Worm (Caenorhabditis elegans) whole organism, late embryonic: ENCODE results near the gene rps-21.

Source experiments
- C38D4.7 ChIP-seq: fragments of 200-800 bp; sonication (Bioruptor generic); optimal IDR thresholded peaks from 2 replicates; lab custom pipeline; 2018; ENCODE audit warnings: mild to moderate bottlenecking, missing genetic modification characterization, moderate library complexity, missing compliant biosample characterization
- F13H6.1 ChIP-seq: sonication (generic microtip); optimal IDR thresholded peaks from 2 replicates; lab custom pipeline; 2016; ENCODE audit warnings: missing genetic modification characterization, missing compliant biosample characterization
- K02D7.2 ChIP-seq: sonication (generic microtip); optimal IDR thresholded peaks from 2 replicates; lab custom pipeline; 2017; ENCODE audit warnings: mild to moderate bottlenecking, missing genetic modification characterization, missing compliant biosample characterization
- T23F11.4 ChIP-seq: fragments of 200-800 bp; sonication (Bioruptor generic); optimal IDR thresholded peaks from 2 replicates; lab custom pipeline; 2018; ENCODE audit warnings: mild to moderate bottlenecking, missing genetic modification characterization, missing compliant biosample characterization
- Y22D7AL.16 ChIP-seq: sonication (generic microtip); optimal IDR thresholded peaks from 2 replicates; lab custom pipeline; 2016; ENCODE audit warnings: missing genetic modification characterization, missing compliant biosample characterization
- ahr-1 ChIP-seq: sonication (generic microtip); optimal IDR thresholded peaks from 2 replicates; lab custom pipeline; 2016; ENCODE audit warnings: missing genetic modification characterization, missing compliant biosample characterization
- ceh-14 ChIP-seq: sonication (generic microtip); optimal IDR thresholded peaks from 2 replicates; lab custom pipeline; 2016; ENCODE audit warnings: missing genotype, missing genetic modification characterization, missing compliant biosample characterization
- ceh-18 ChIP-seq: sonication (generic microtip); optimal IDR thresholded peaks from 2 replicates; lab custom pipeline; 2016; ENCODE audit warnings: missing genetic modification characterization, missing compliant biosample characterization
- ceh-19 ChIP-seq: fragments of 200-800 bp; sonication (Bioruptor generic); optimal IDR thresholded peaks from 2 replicates; lab custom pipeline; 2018; ENCODE audit warnings: mild to moderate bottlenecking, missing genetic modification characterization, missing compliant biosample characterization
- ceh-2 ChIP-seq: sonication (generic microtip); optimal IDR thresholded peaks from 2 replicates; lab custom pipeline; 2016; ENCODE audit warnings: missing genotype, missing genetic modification characterization, missing compliant biosample characterization
- ceh-24 ChIP-seq: sonication (generic microtip); optimal IDR thresholded peaks from 2 replicates; lab custom pipeline; 2016; ENCODE audit warnings: mild to moderate bottlenecking, missing genetic modification characterization, missing compliant biosample characterization
- ceh-30 ChIP-seq: fragments of 150-350 bp; optimal IDR thresholded peaks from 2 replicates; lab custom pipeline; 2014; ENCODE audit warnings: missing biosample characterization, missing genetic modification characterization
- ceh-31 ChIP-seq: sonication (generic microtip); optimal IDR thresholded peaks from 2 replicates; lab custom pipeline; 2016; ENCODE audit warnings: missing genetic modification characterization, missing compliant biosample characterization
- ceh-34 ChIP-seq: sonication (generic microtip); optimal IDR thresholded peaks from 2 replicates; lab custom pipeline; 2016; ENCODE audit warnings: mild to moderate bottlenecking, missing genetic modification characterization, missing compliant biosample characterization
- ceh-48 ChIP-seq: sonication (generic microtip); optimal IDR thresholded peaks from 2 replicates; lab custom pipeline; 2016; ENCODE audit warnings: missing genetic modification characterization, inconsistent platforms, missing compliant biosample characterization
- ceh-6 ChIP-seq: fragments of 200-800 bp; sonication (Bioruptor generic); optimal IDR thresholded peaks from 2 replicates; lab custom pipeline; 2018; ENCODE audit warnings: mild to moderate bottlenecking, missing genetic modification characterization, missing compliant biosample characterization
- ceh-9 ChIP-seq: sonication (generic microtip); optimal IDR thresholded peaks from 2 replicates; lab custom pipeline; 2016; ENCODE audit warnings: mild to moderate bottlenecking, missing genetic modification characterization, inconsistent platforms, missing compliant biosample characterization
- elt-2 ChIP-seq: sonication (generic microtip); optimal IDR thresholded peaks from 2 replicates; lab custom pipeline; 2016; ENCODE audit warnings: missing genetic modification reagents, missing genetic modification characterization, missing compliant biosample characterization
- fax-1 ChIP-seq: sonication (generic microtip); optimal IDR thresholded peaks from 2 replicates; lab custom pipeline; 2016; ENCODE audit warnings: missing genotype, missing genetic modification characterization, missing compliant biosample characterization
- gmeb-2 ChIP-seq: sonication (generic microtip); optimal IDR thresholded peaks from 2 replicates; lab custom pipeline; 2016; ENCODE audit warnings: missing genetic modification characterization, inconsistent platforms, missing compliant biosample characterization
- hlh-13 ChIP-seq: fragments of 200-800 bp; sonication (Bioruptor generic); optimal IDR thresholded peaks from 2 replicates; lab custom pipeline; 2018; ENCODE audit warnings: mild to moderate bottlenecking, missing genetic modification characterization, missing compliant biosample characterization
- hlh-15 ChIP-seq: sonication (generic microtip); optimal IDR thresholded peaks from 2 replicates; lab custom pipeline; 2016; ENCODE audit warnings: missing genetic modification characterization, missing compliant biosample characterization
- hlh-6 ChIP-seq: sonication (generic microtip); optimal IDR thresholded peaks from 2 replicates; lab custom pipeline; 2016; ENCODE audit warnings: missing genotype, missing genetic modification characterization, missing compliant biosample characterization
- lim-6 ChIP-seq: sonication (generic microtip); optimal IDR thresholded peaks from 2 replicates; lab custom pipeline; 2016; ENCODE audit warnings: missing genetic modification characterization, missing compliant biosample characterization
- mec-3 ChIP-seq: sonication (generic microtip); optimal IDR thresholded peaks from 2 replicates; lab custom pipeline; 2016; ENCODE audit warnings: borderline replicate concordance, missing genetic modification characterization, missing compliant biosample characterization
- nfya-1 ChIP-seq: sonication (generic microtip); optimal IDR thresholded peaks from 2 replicates; lab custom pipeline; 2017; ENCODE audit warnings: missing genetic modification characterization, mild to moderate bottlenecking, missing compliant biosample characterization, antibody characterized with exemption, moderate library complexity
- nhr-11 ChIP-seq: fragments of 150-350 bp; optimal IDR thresholded peaks from 2 replicates; lab custom pipeline; 2014; ENCODE audit warnings: missing biosample characterization, missing genetic modification characterization
- nhr-232 ChIP-seq: sonication (generic microtip); optimal IDR thresholded peaks from 2 replicates; lab custom pipeline; 2016; ENCODE audit warnings: missing genetic modification characterization, missing compliant biosample characterization
- npax-4 ChIP-seq: sonication (generic microtip); optimal IDR thresholded peaks from 2 replicates; lab custom pipeline; 2016; ENCODE audit warnings: missing genetic modification characterization, missing compliant biosample characterization
- odd-2 ChIP-seq: sonication (generic microtip); optimal IDR thresholded peaks from 2 replicates; lab custom pipeline; 2017; ENCODE audit warnings: antibody characterized with exemption, mild to moderate bottlenecking, missing genetic modification characterization, missing compliant biosample characterization
- pag-3 ChIP-seq: sonication (generic microtip); optimal IDR thresholded peaks from 2 replicates; lab custom pipeline; 2016; ENCODE audit warnings: missing compliant biosample characterization, missing genetic modification characterization, borderline replicate concordance
- pha-2 ChIP-seq: sonication (generic microtip); optimal IDR thresholded peaks from 2 replicates; lab custom pipeline; 2017; ENCODE audit warnings: mild to moderate bottlenecking, missing genetic modification characterization, missing compliant biosample characterization
- pha-4 ChIP-seq: fragments of 150-350 bp; optimal IDR thresholded peaks from 2 replicates; lab custom pipeline; 2018; ENCODE audit warnings: missing biosample characterization, missing genetic modification reagents, missing genetic modification characterization
- pros-1 ChIP-seq: fragments of 150-350 bp; optimal IDR thresholded peaks from 2 replicates; lab custom pipeline; 2014; ENCODE audit warnings: missing biosample characterization, missing genetic modification reagents, missing genetic modification characterization
- ref-2 ChIP-seq: sonication (generic microtip); optimal IDR thresholded peaks from 2 replicates; lab custom pipeline; 2016; ENCODE audit warnings: missing genetic modification characterization, missing compliant biosample characterization
- rnt-1 ChIP-seq: sonication (generic microtip); optimal IDR thresholded peaks from 2 replicates; lab custom pipeline; 2016; ENCODE audit warnings: missing genetic modification characterization, missing compliant biosample characterization
- sdc-2 ChIP-seq: sonication (generic microtip); optimal IDR thresholded peaks from 2 replicates; lab custom pipeline; 2016; ENCODE audit warnings: missing genotype, missing genetic modification characterization, missing compliant biosample characterization
- sox-2 ChIP-seq: fragments of 200-800 bp; sonication (Bioruptor generic); IDR thresholded peaks from 2 replicates; pipeline ENCODE4 v1.3.6; 2022; ENCODE audit warnings: missing genetic modification reagents, missing genetic modification characterization, missing compliant biosample characterization
- sox-4 ChIP-seq: sonication (generic microtip); optimal IDR thresholded peaks from 2 replicates; lab custom pipeline; 2017; ENCODE audit warnings: mild to moderate bottlenecking, missing genetic modification characterization, inconsistent platforms, missing compliant biosample characterization
- tbx-2 ChIP-seq: sonication (generic microtip); optimal IDR thresholded peaks from 2 replicates; lab custom pipeline; 2016; ENCODE audit warnings: missing genetic modification characterization, missing compliant biosample characterization
- tbx-7 ChIP-seq: sonication (generic microtip); optimal IDR thresholded peaks from 2 replicates; lab custom pipeline; 2016; ENCODE audit warnings: missing genotype, missing genetic modification characterization, missing compliant biosample characterization
- unc-3 ChIP-seq, 2 experiments: fragments of 200-800 bp in 1 of 2; sonication (Bioruptor generic) in 1 of 2; sonication (generic microtip) in 1 of 2; conservative IDR thresholded peaks in 1 of 2; optimal IDR thresholded peaks in 1 of 2; 2 replicates each; pipeline versions ENCODE4 v1.3.6 to Lab custom; 2016 to 2022; ENCODE audit warnings: missing compliant biosample characterization in 2 of 2, missing genetic modification characterization in 2 of 2, missing genetic modification reagents in 1 of 2
- unc-42 ChIP-seq: sonication (generic microtip); optimal IDR thresholded peaks from 2 replicates; lab custom pipeline; 2016; ENCODE audit warnings: missing genotype, missing genetic modification characterization, missing compliant biosample characterization
- unc-55 ChIP-seq: sonication (generic microtip); optimal IDR thresholded peaks from 2 replicates; lab custom pipeline; 2017; ENCODE audit warnings: missing biosample characterization, missing genetic modification reagents, missing genetic modification characterization
- unc-86 ChIP-seq: sonication (generic microtip); optimal IDR thresholded peaks from 2 replicates; lab custom pipeline; 2016; ENCODE audit warnings: missing genetic modification characterization, missing compliant biosample characterization
- zip-5 ChIP-seq: sonication (generic microtip); optimal IDR thresholded peaks from 2 replicates; lab custom pipeline; 2016; ENCODE audit warnings: missing genetic modification characterization, missing compliant biosample characterization
- ztf-16 ChIP-seq: sonication (generic microtip); optimal IDR thresholded peaks from 2 replicates; lab custom pipeline; 2017; ENCODE audit warnings: missing genetic modification characterization, missing compliant biosample characterization

rps-21 gene

ce11 chrIII:7189581-7190128, at the start of gene rps-21:
rps-21 (minus strand) TSS chrIII:7189631.
- TF ChIP-seq mec-3 (tag; lab: Kevin White, UChicago) (no peak), ahr-1 (tag; lab: Kevin White, UChicago) (no peak), gmeb-2 (no peak), T23F11.4 (GFP tag; lab: Kevin White, UChicago) (no peak), elt-2 (tag; lab: Kevin White, UChicago) (peak; percentile 21), unc-3 (GFP tag; conservative IDR thresholded peaks at IDR 0.05; lab: Robert Waterston, UW) (no peak), unc-3 (tag; optimal IDR thresholded peaks at IDR 0.05; lab: Kevin White, UChicago) (no peak), sox-2 (GFP tag; lab: Robert Waterston, UW) (no peak), K02D7.2 (tag; lab: Kevin White, UChicago) (no peak), tbx-7 (tag; lab: Kevin White, UChicago) (no peak), ceh-6 (GFP tag; lab: Kevin White, UChicago) (no peak), nhr-232 (tag; lab: Kevin White, UChicago) (no peak), pha-2 (peak; percentile 20), nhr-11 (tag; lab: Kevin White, UChicago) (no peak), fax-1 (tag; lab: Kevin White, UChicago) (no peak), odd-2 (tag; lab: Kevin White, UChicago) (no peak), ceh-18 (tag; lab: Kevin White, UChicago) (peak; percentile 45), ceh-9 (no peak), hlh-6 (no peak), ceh-31 (tag; lab: Kevin White, UChicago) (peak; percentile 71), ref-2 (tag; lab: Kevin White, UChicago) (peak; percentile 11), unc-42 (tag; lab: Kevin White, UChicago) (peak; percentile 88), C38D4.7 (GFP tag; lab: Kevin White, UChicago) (no peak), F13H6.1 (tag; lab: Kevin White, UChicago) (no peak), nfya-1 (tag; lab: Kevin White, UChicago) (peak; percentile 81), ceh-2 (no peak), unc-55 (peak; percentile 32), ceh-24 (no peak), ceh-34 (tag; lab: Kevin White, UChicago) (peak; percentile 47), ceh-48 (peak; percentile 19), hlh-13 (GFP tag; lab: Kevin White, UChicago) (no peak), ztf-16 (tag; lab: Kevin White, UChicago) (no peak), ceh-14 (peak; percentile 6), ceh-19 (no peak), rnt-1 (tag; lab: Kevin White, UChicago) (peak; percentile 19), pros-1 (no peak), sdc-2 (tag; lab: Kevin White, UChicago) (no peak), pag-3 (tag; lab: Kevin White, UChicago) (no peak), unc-86 (tag; lab: Kevin White, UChicago) (peak; percentile 22), tbx-2 (peak; percentile 69)

- TF ChIP-seq sox-4 (no peak), tbx-7 (tag; lab: Kevin White, UChicago) (no peak), ceh-30 (no peak), nfya-1 (tag; lab: Kevin White, UChicago) (no peak), ceh-24 (no peak), npax-4 (tag; lab: Kevin White, UChicago) (no peak), zip-5 (tag; lab: Kevin White, UChicago) (no peak), pha-4 (tag; lab: Kevin White, UChicago) (no peak), ahr-1 (tag; lab: Kevin White, UChicago) (no peak), ztf-16 (tag; lab: Kevin White, UChicago) (no peak), tbx-2 (no peak), lim-6 (tag; lab: Kevin White, UChicago) (no peak), Y22D7AL.16 (tag; lab: Kevin White, UChicago) (no peak), rnt-1 (tag; lab: Kevin White, UChicago) (no peak), hlh-15 (no peak), elt-2 (tag; lab: Kevin White, UChicago) (no peak), odd-2 (tag; lab: Kevin White, UChicago) (no peak)
Measured at ce11 chrIII:7238727-7239126, 49.3 kb upstream of the rps-21 start, which contains the start of gene pars-1. pars-1 (plus strand) TSS chrIII:7239027.
